Worm (Caenorhabditis elegans) whole organism, L3 larva: ENCODE data around the gene ssl-1.

ENCODE experiments used
- R02D3.7 ChIP-seq: fragments of 150-350 bp; optimal IDR thresholded peaks from 2 replicates; lab custom pipeline; 2014; ENCODE audit warnings: missing biosample characterization, missing genetic modification characterization
- ZK546.5 ChIP-seq: sonication (generic microtip); optimal IDR thresholded peaks from 2 replicates; lab custom pipeline; 2017; ENCODE audit warnings: missing biosample characterization, missing genetic modification characterization
- aly-2 ChIP-seq: fragments of 150-350 bp; optimal IDR thresholded peaks from 2 replicates; lab custom pipeline; 2014; ENCODE audit warnings: missing biosample characterization, missing genetic modification characterization
- ama-1 ChIP-seq: fragments of 150-350 bp; optimal IDR thresholded peaks from 2 replicates; lab custom pipeline; 2018
- ceh-16 ChIP-seq: sonication (generic microtip); optimal IDR thresholded peaks from 2 replicates; lab custom pipeline; 2017; ENCODE audit warnings: missing biosample characterization, missing genetic modification characterization
- ceh-28 ChIP-seq: fragments of 150-350 bp; optimal IDR thresholded peaks from 2 replicates; lab custom pipeline; 2014; ENCODE audit warnings: missing biosample characterization, missing genetic modification reagents, missing genetic modification characterization
- ceh-82 ChIP-seq: fragments of 150-350 bp; optimal IDR thresholded peaks from 2 replicates; lab custom pipeline; 2014; ENCODE audit warnings: missing biosample characterization, missing genetic modification characterization
- ceh-9 ChIP-seq: sonication (generic microtip); optimal IDR thresholded peaks from 2 replicates; lab custom pipeline; 2018; ENCODE audit warnings: missing biosample characterization, missing genetic modification characterization
- daf-12 ChIP-seq: fragments of 150-350 bp; optimal IDR thresholded peaks from 2 replicates; lab custom pipeline; 2014; ENCODE audit warnings: missing biosample characterization, missing genetic modification reagents, missing genetic modification characterization
- egl-27 ChIP-seq: sonication (generic microtip); optimal IDR thresholded peaks from 4 replicates; lab custom pipeline; 2017; ENCODE audit warnings: missing biosample characterization, missing genetic modification reagents, missing genetic modification characterization
- egl-5 ChIP-seq: fragments of 150-350 bp; optimal IDR thresholded peaks from 2 replicates; lab custom pipeline; 2017; ENCODE audit warnings: missing biosample characterization, missing genetic modification reagents, missing genetic modification characterization, inconsistent platforms
- elt-1 ChIP-seq: fragments of 150-350 bp; optimal IDR thresholded peaks from 2 replicates; lab custom pipeline; 2014; ENCODE audit warnings: missing biosample characterization, missing genetic modification characterization
- elt-2 ChIP-seq: sonication (generic microtip); optimal IDR thresholded peaks from 2 replicates; lab custom pipeline; 2016; ENCODE audit warnings: missing genetic modification reagents, mild to moderate bottlenecking, missing genetic modification characterization, missing compliant biosample characterization
- elt-3 ChIP-seq, 3 experiments: fragments of 150-350 bp in 1 of 3; sonication (generic microtip) in 2 of 3; optimal IDR thresholded peaks; 2 replicates in 2 of 3; 4 replicates in 1 of 3; lab custom pipeline; 2014 to 2017; ENCODE audit warnings: missing biosample characterization in 3 of 3, missing genetic modification characterization in 3 of 3
- eor-1 ChIP-seq, 2 experiments: fragments of 150-350 bp; optimal IDR thresholded peaks; 2 replicates each; lab custom pipeline; 2014 to 2018; ENCODE audit warnings: missing biosample characterization in 2 of 2, missing genetic modification characterization in 2 of 2
- hmg-11 ChIP-seq: sonication (generic microtip); optimal IDR thresholded peaks from 2 replicates; lab custom pipeline; 2016; ENCODE audit warnings: missing genetic modification characterization, missing compliant biosample characterization
- lin-15B ChIP-seq: fragments of 150-350 bp; optimal IDR thresholded peaks from 2 replicates; lab custom pipeline; 2014; ENCODE audit warnings: missing biosample characterization, missing genetic modification characterization
- lin-39 ChIP-seq: fragments of 150-350 bp; optimal IDR thresholded peaks from 2 replicates; lab custom pipeline; 2018; ENCODE audit warnings: missing biosample characterization, missing genetic modification reagents, missing genetic modification characterization
- lsy-12 ChIP-seq: sonication (generic microtip); optimal IDR thresholded peaks from 2 replicates; lab custom pipeline; 2016; ENCODE audit warnings: mild to moderate bottlenecking, missing genetic modification characterization, missing compliant biosample characterization
- nfya-1 ChIP-seq: sonication (generic microtip); optimal IDR thresholded peaks from 2 replicates; lab custom pipeline; 2017; ENCODE audit warnings: missing genetic modification characterization, mild to moderate bottlenecking, missing compliant biosample characterization, antibody characterized with exemption, moderate library complexity; ENCODE audit not compliant: insufficient read depth
- nhr-11 ChIP-seq: fragments of 150-350 bp; optimal IDR thresholded peaks from 2 replicates; lab custom pipeline; 2014; ENCODE audit warnings: missing biosample characterization, missing genetic modification characterization
- nhr-23 ChIP-seq: fragments of 150-350 bp; optimal IDR thresholded peaks from 2 replicates; lab custom pipeline; 2014; ENCODE audit warnings: missing biosample characterization, missing genetic modification reagents, missing genetic modification characterization
- nhr-237 ChIP-seq: fragments of 150-350 bp; optimal IDR thresholded peaks from 2 replicates; lab custom pipeline; 2014; ENCODE audit warnings: missing biosample characterization, missing genetic modification characterization
- nhr-43 ChIP-seq: sonication (generic microtip); optimal IDR thresholded peaks from 2 replicates; lab custom pipeline; 2016; ENCODE audit warnings: mild to moderate bottlenecking, missing genetic modification characterization, missing compliant biosample characterization; ENCODE audit not compliant: poor library complexity, severe bottlenecking
- nhr-67 ChIP-seq: fragments of 150-350 bp; optimal IDR thresholded peaks from 2 replicates; lab custom pipeline; 2014; ENCODE audit warnings: missing biosample characterization, missing genetic modification characterization
- nhr-76 ChIP-seq: fragments of 150-350 bp; sonication (generic microtip); optimal IDR thresholded peaks from 5 replicates; lab custom pipeline; 2014; ENCODE audit warnings: missing biosample characterization, missing genetic modification characterization
- nhr-77 ChIP-seq: fragments of 150-350 bp; optimal IDR thresholded peaks from 2 replicates; lab custom pipeline; 2014; ENCODE audit warnings: missing biosample characterization, missing genetic modification characterization
- pha-4 ChIP-seq: fragments of 150-350 bp; optimal IDR thresholded peaks from 2 replicates; lab custom pipeline; 2014; ENCODE audit warnings: missing biosample characterization, missing genetic modification reagents, missing genetic modification characterization
- pqm-1 ChIP-seq: fragments of 150-350 bp; optimal IDR thresholded peaks from 2 replicates; lab custom pipeline; 2017; ENCODE audit warnings: missing biosample characterization, missing genetic modification characterization, inconsistent platforms
- sea-2 ChIP-seq: fragments of 150-350 bp; sonication (generic microtip); optimal IDR thresholded peaks from 4 replicates; lab custom pipeline; 2014; ENCODE audit warnings: missing biosample characterization, missing genetic modification reagents, missing genetic modification characterization
- skn-1 ChIP-seq: fragments of 150-350 bp; optimal IDR thresholded peaks from 2 replicates; lab custom pipeline; 2014; ENCODE audit warnings: missing biosample characterization, missing genetic modification characterization
- snpc-4 ChIP-seq: fragments of 150-350 bp; optimal IDR thresholded peaks from 2 replicates; lab custom pipeline; 2014; ENCODE audit warnings: missing biosample characterization, missing genetic modification characterization
- tbx-2 ChIP-seq: sonication (generic microtip); optimal IDR thresholded peaks from 2 replicates; lab custom pipeline; 2016; ENCODE audit warnings: mild to moderate bottlenecking, missing genetic modification characterization, missing compliant biosample characterization
- unc-39 ChIP-seq: sonication (generic microtip); optimal IDR thresholded peaks from 4 replicates; lab custom pipeline; 2017; ENCODE audit warnings: missing biosample characterization, missing genetic modification characterization
- unc-62 ChIP-seq: fragments of 150-350 bp; sonication (generic microtip); optimal IDR thresholded peaks from 4 replicates; lab custom pipeline; 2014; ENCODE audit warnings: missing biosample characterization, missing genetic modification reagents, missing genetic modification characterization
- zag-1 ChIP-seq: fragments of 150-350 bp; optimal IDR thresholded peaks from 2 replicates; lab custom pipeline; 2014; ENCODE audit warnings: missing biosample characterization, missing genetic modification characterization
- ztf-11 ChIP-seq: fragments of 150-350 bp; optimal IDR thresholded peaks from 2 replicates; lab custom pipeline; 2014; ENCODE audit warnings: missing biosample characterization, missing genetic modification characterization
- ztf-4 ChIP-seq: fragments of 150-350 bp; optimal IDR thresholded peaks from 2 replicates; lab custom pipeline; 2014; ENCODE audit warnings: missing biosample characterization, missing genetic modification characterization

The ssl-1 gene

DNA sequence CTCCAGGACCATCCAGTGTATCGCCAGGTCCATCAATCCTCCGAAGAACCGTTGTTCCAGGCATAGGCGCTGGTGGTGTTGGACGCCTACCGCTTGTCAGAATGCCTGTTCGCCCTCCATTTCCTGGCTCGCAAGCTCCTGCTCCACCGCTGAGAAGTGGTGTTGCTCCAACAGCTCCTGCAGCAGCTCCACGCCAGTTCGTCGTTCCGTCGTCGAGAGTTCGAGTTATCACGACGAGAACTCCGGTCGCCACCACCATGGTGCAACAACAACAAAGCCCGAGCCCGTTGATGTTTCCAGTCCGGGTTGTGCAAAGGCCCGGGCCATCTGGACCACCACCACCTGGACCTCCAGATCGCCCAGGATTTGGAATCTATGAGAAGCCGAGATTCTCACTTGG is 13.8 kb downstream of the ssl-1 start:
- TF ChIP-seq eor-1 (tag; optimal IDR thresholded peaks at IDR 0.05; lab: Kevin White, UChicago) (no peak), nhr-67 (tag; lab: Kevin White, UChicago) (no peak), nhr-76 (tag; lab: Kevin White, UChicago) (no peak), pqm-1 (no peak), nfya-1 (no peak), hmg-11 (no peak), lin-15B (no peak), sea-2 (no peak), R02D3.7 (tag; lab: Kevin White, UChicago) (no peak), tbx-2 (tag; lab: Kevin White, UChicago) (no peak), egl-5 (tag; lab: Kevin White, UChicago) (no peak), ceh-16 (tag; lab: Kevin White, UChicago) (no peak), aly-2 (no peak), elt-3 (tag; optimal IDR thresholded peaks at IDR 0.05; lab: Kevin White, UChicago) (no peak), zag-1 (tag; lab: Kevin White, UChicago) (no peak), ZK546.5 (no peak), elt-2 (tag; lab: Kevin White, UChicago) (no peak), unc-39 (tag; lab: Kevin White, UChicago) (no peak), nhr-23 (no peak), elt-1 (no peak)

ce11 chrIII:12738935-12739334 is 24.6 kb downstream of the ssl-1 start:
- TF ChIP-seq nhr-11 (tag; lab: Kevin White, UChicago) (no peak), nhr-77 (no peak), ama-1 (no peak), egl-27 (tag; lab: Kevin White, UChicago) (no peak), eor-1 (tag; optimal IDR thresholded peaks at IDR 0.05; lab: Kevin White, UChicago) (no peak), ztf-4 (tag; lab: Kevin White, UChicago) (no peak), sea-2 (no peak)

- peak; percentile 76 for TF ChIP-seq nfya-1
- TF ChIP-seq snpc-4 = no peak
Observed at ce11 chrIII:12740313-12740712, 25.9 kb downstream of the ssl-1 start.

DNA sequence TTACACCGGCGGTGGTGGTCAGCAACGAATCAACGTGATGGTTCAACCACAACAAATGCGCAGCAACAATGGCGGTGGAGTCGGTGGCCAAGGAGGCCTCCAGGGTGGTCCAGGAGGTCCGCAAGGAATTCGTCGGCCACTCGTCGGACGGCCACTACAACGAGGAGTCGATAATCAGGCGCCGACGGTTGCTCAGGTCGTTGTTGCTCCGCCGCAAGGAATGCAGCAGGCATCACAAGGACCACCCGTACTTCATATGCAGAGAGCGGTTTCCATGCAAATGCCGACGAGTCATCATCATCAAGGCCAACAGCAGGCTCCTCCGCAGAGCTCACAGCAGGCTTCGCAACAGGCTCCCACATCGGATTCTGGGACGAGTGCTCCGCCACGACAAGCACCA is 29.1 kb downstream of the ssl-1 start:
- TF ChIP-seq ceh-82 (tag; lab: Kevin White, UChicago) (no peak), nhr-237 (no peak), pqm-1 (no peak), elt-1 (no peak), ZK546.5 (no peak), nhr-76 (tag; lab: Kevin White, UChicago) (no peak), ceh-16 (tag; lab: Kevin White, UChicago) (no peak), unc-62 (GFP tag; lab: Kevin White, UChicago) (no peak), nfya-1 (no peak), elt-3 (tag; optimal IDR thresholded peaks at IDR 0.05; lab: Kevin White, UChicago) (no peak), aly-2 (no peak), snpc-4 (no peak), ceh-28 (no peak), tbx-2 (tag; lab: Kevin White, UChicago) (no peak), ceh-9 (no peak), ztf-4 (tag; lab: Kevin White, UChicago) (no peak), hmg-11 (no peak), lin-39 (tag; lab: Kevin White, UChicago) (no peak), nhr-23 (no peak), skn-1 (tag; lab: Kevin White, UChicago) (no peak)

DNA sequence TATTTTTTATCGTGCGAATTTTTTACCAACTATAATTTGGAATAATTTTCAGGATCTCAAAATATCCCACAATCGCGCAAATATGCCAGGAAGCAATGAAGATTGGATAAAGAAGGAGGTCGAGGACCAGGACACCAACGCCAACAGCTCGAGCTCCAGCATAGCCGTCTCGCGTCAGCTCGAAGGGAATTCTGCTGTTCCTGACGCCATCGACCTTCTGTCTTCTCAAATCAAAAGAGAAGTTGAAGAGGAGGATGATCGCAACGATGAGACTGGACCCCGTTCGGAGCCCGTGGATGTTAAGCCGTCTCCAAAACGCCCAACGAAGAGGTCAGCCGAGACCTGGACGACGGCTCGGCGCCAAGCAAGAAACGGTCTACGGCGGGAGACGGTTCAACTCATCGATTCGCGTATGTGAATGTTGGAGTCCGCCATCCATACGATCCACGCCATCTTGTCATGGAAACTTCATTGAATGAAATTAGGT is 32.0 kb downstream of the ssl-1 start, which contains the start of gene Y111B2A.21:
TSS of gene Y111B2A.21 (plus strand) at position 51 of the 487 bp plus-strand sequence.
- TF ChIP-seq nhr-11 (tag; lab: Kevin White, UChicago) (no peak), eor-1 (tag; optimal IDR thresholded peaks at IDR 0.05; lab: Kevin White, UChicago) (no peak), ceh-9 (no peak), ztf-11 (tag; lab: Kevin White, UChicago) (no peak), elt-1 (no peak)

- TF ChIP-seq nhr-67 (tag; lab: Kevin White, UChicago) (no peak), pqm-1 (no peak), pha-4 (tag; lab: Kevin White, UChicago) (no peak), nhr-43 (no peak), skn-1 (tag; lab: Kevin White, UChicago) (no peak), nhr-23 (no peak), lsy-12 (tag; lab: Kevin White, UChicago) (no peak), zag-1 (tag; lab: Kevin White, UChicago) (no peak), daf-12 (tag; lab: Kevin White, UChicago) (no peak), ZK546.5 (no peak), elt-2 (tag; lab: Kevin White, UChicago) (no peak), egl-27 (tag; lab: Kevin White, UChicago) (no peak)
Observed at ce11 chrIII:12750831-12751230, 36.5 kb downstream of the ssl-1 start, which contains the start of the genes irld-60 and irld-20. Gene irld-60 (minus strand): TSS chrIII:12750931. Gene irld-20 (plus strand): TSS chrIII:12751109.
